Fruit fly (Drosophila melanogaster): ENCODE data around the gene CG6650.
A peak's percentile ranks its signal among the peaks of the same experiment; 100 is the strongest.

CG6650 gene

dm6 chr3L:14028485-14029384 is 2.5 kb upstream of the CG6650 start, which contains the start of gene Ptip (continued):
- TF ChIP-seq pan (optimal IDR thresholded peaks at IDR 0.05) (no peak), pan (GFP tag; optimal IDR thresholded peaks at IDR 0.05 in 1 of 2, IDR thresholded peaks at IDR 0.05 in 1 of 2) (peak in 1 of 2 experiments; percentile 53), ranshi (GFP tag; IDR thresholded peaks at IDR 0.05) (no peak; the same call in 1 of the 2 replicates), CHES-1-like (GFP tag; optimal IDR thresholded peaks at IDR 0.05) (peak; percentile 62), Hand (GFP tag; optimal IDR thresholded peaks at IDR 0.05) (no peak), ato (GFP tag; IDR thresholded peaks at IDR 0.05; ENCODE audit: partially characterized antibody) (peak; percentile 97), gcm2 (GFP tag; optimal IDR thresholded peaks at IDR 0.05) (no peak), Nf-YB (GFP tag; optimal IDR thresholded peaks at IDR 0.05) (no peak), Lim3 (GFP tag; IDR thresholded peaks at IDR 0.05) (no peak), CG3407 (GFP tag; optimal IDR thresholded peaks at IDR 0.05) (no peak), CG15073 (GFP tag; optimal IDR thresholded peaks at IDR 0.05) (no peak), Aef1 (GFP tag; IDR thresholded peaks at IDR 0.05) (no peak), dysf (GFP tag; IDR thresholded peaks at IDR 0.05) (peak; percentile 32; the same call in 1 of the 3 replicates), Opbp (GFP tag; IDR thresholded peaks at IDR 0.05; ENCODE audit: partially characterized antibody) (peak; percentile 98), ems (GFP tag; optimal IDR thresholded peaks at IDR 0.05) (no peak), gem (tag; optimal IDR thresholded peaks at IDR 0.05) (no peak), D19A (tag; optimal IDR thresholded peaks at IDR 0.05) (no peak), Atf-2 (GFP tag; optimal IDR thresholded peaks at IDR 0.05) (no peak), Mrtf (GFP tag; IDR thresholded peaks at IDR 0.05) (no peak), disco-r (GFP tag; optimal IDR thresholded peaks at IDR 0.05) (no peak), CG12769 (tag; optimal IDR thresholded peaks at IDR 0.05) (no peak), Sin3A (optimal IDR thresholded peaks at IDR 0.05) (peak; percentile 86), Kr (GFP tag; optimal IDR thresholded peaks at IDR 0.05) (no peak), CG15269 (tag; optimal IDR thresholded peaks at IDR 0.05) (no peak), grau (tag; optimal IDR thresholded peaks at IDR 0.05) (peak; percentile 26), CG14014 (GFP tag; IDR thresholded peaks at IDR 0.05) (no peak), cato (GFP tag; optimal IDR thresholded peaks at IDR 0.05; ENCODE audit: borderline replicate concordance) (no peak), CG6272 (GFP tag; IDR thresholded peaks at IDR 0.05) (no peak), B-H2 (GFP tag; optimal IDR thresholded peaks at IDR 0.05) (peak; percentile 56), eve (GFP tag; optimal IDR thresholded peaks at IDR 0.05) (no peak), CG11247 (GFP tag; IDR thresholded peaks at IDR 0.05) (no peak), peb (GFP tag; IDR thresholded peaks at IDR 0.05) (no peak), Spps (tag; optimal IDR thresholded peaks at IDR 0.05) (no peak), CG9609 (GFP tag; optimal IDR thresholded peaks at IDR 0.05) (peak; percentile 1), dmrt11E (tag; optimal IDR thresholded peaks at IDR 0.05) (no peak), CG11093 (GFP tag; IDR thresholded peaks at IDR 0.05) (no peak), Max (GFP tag; optimal IDR thresholded peaks at IDR 0.05) (peak; percentile 41), nom (GFP tag; optimal IDR thresholded peaks at IDR 0.05) (no peak), nau (GFP tag; optimal IDR thresholded peaks at IDR 0.05) (no peak), Ets65A (GFP tag) (peak; percentile 75), Nf-YA (GFP tag; IDR thresholded peaks at IDR 0.05) (no peak), oc (tag; optimal IDR thresholded peaks at IDR 0.05) (no peak), CG4282 (GFP tag; optimal IDR thresholded peaks at IDR 0.05) (peak; percentile 23), CG17802 (tag; optimal IDR thresholded peaks at IDR 0.05) (peak; percentile 9), CG10274 (GFP tag; optimal IDR thresholded peaks at IDR 0.05) (no peak), Six4 (GFP tag; optimal IDR thresholded peaks at IDR 0.05) (peak; percentile 2), h (optimal IDR thresholded peaks at IDR 0.05) (no peak), phol (tag; optimal IDR thresholded peaks at IDR 0.05) (peak; percentile 91), Meics (GFP tag; optimal IDR thresholded peaks at IDR 0.05) (no peak), CG1792 (GFP tag; optimal IDR thresholded peaks at IDR 0.05) (peak; percentile 6)

Measured in whole organism, embryonic.